Fruit fly (Drosophila melanogaster) whole organism, embryonic: ENCODE results near the gene CG31223.

Experiments used
- Adf1 ChIP-seq: fragments of 200-800 bp; sonication (Bioruptor generic); IDR thresholded peaks from 2 replicates; pipeline ENCODE4 v1.3.6; 2022; ENCODE audit warnings: missing biosample characterization, missing genetic modification characterization
- Bdp1 ChIP-seq: fragments of 200-800 bp; sonication (Bioruptor generic); optimal IDR thresholded peaks from 3 replicates; lab custom pipeline; 2016; ENCODE audit warnings: missing biosample characterization, missing genetic modification characterization
- Bteb2 ChIP-seq: fragments of 200-800 bp; sonication (Bioruptor generic); optimal IDR thresholded peaks from 2 replicates; lab custom pipeline; 2016; ENCODE audit warnings: missing biosample characterization, missing genetic modification characterization
- CG11504 ChIP-seq: fragments of 200-800 bp; sonication (Bioruptor generic); optimal IDR thresholded peaks from 3 replicates; lab custom pipeline; 2019; ENCODE audit warnings: missing biosample characterization, mild to moderate bottlenecking, missing genetic modification characterization, moderate library complexity
- CG11695 ChIP-seq: fragments of 200-800 bp; sonication (Bioruptor generic); IDR thresholded peaks from 3 replicates; pipeline ENCODE4 v1.3.6; 2022; ENCODE audit warnings: missing biosample characterization, missing genetic modification characterization
- CG12236 ChIP-seq: fragments of 200-800 bp; sonication (Bioruptor generic); optimal IDR thresholded peaks from 2 replicates; lab custom pipeline; 2016; ENCODE audit warnings: missing biosample characterization, missing genetic modification characterization
- CG1233 ChIP-seq: fragments of 200-800 bp; sonication (Bioruptor generic); optimal IDR thresholded peaks from 4 replicates; lab custom pipeline; 2018; ENCODE audit warnings: missing biosample characterization, mild to moderate bottlenecking, missing genetic modification characterization
- CG13775 ChIP-seq: fragments of 200-800 bp; sonication (Bioruptor generic); optimal IDR thresholded peaks from 3 replicates; lab custom pipeline; 2017; ENCODE audit warnings: missing biosample characterization, mild to moderate bottlenecking, missing genetic modification characterization
- CG16815 ChIP-seq: fragments of 200-800 bp; sonication (Bioruptor generic); optimal IDR thresholded peaks from 3 replicates; lab custom pipeline; 2017; ENCODE audit warnings: missing biosample characterization, mild to moderate bottlenecking, missing genetic modification characterization
- CG17186 ChIP-seq: fragments of 200-800 bp; sonication (Bioruptor generic); optimal IDR thresholded peaks from 3 replicates; lab custom pipeline; 2017; ENCODE audit warnings: missing biosample characterization, missing genetic modification reagents, missing genetic modification characterization
- CG17912 ChIP-seq: fragments of 200-800 bp; sonication (Bioruptor generic); optimal IDR thresholded peaks from 2 replicates; lab custom pipeline; 2018; ENCODE audit warnings: missing biosample characterization, mild to moderate bottlenecking, missing genetic modification characterization
- CG18262 ChIP-seq: fragments of 200-800 bp; optimal IDR thresholded peaks from 3 replicates; lab custom pipeline; 2019; ENCODE audit warnings: missing biosample characterization, mild to moderate bottlenecking, missing genetic modification characterization, moderate library complexity
- CG18599 ChIP-seq: fragments of 200-800 bp; sonication (Bioruptor generic); optimal IDR thresholded peaks from 3 replicates; lab custom pipeline; 2017; ENCODE audit warnings: missing biosample characterization, missing genetic modification characterization, mild to moderate bottlenecking, moderate library complexity, missing genetic modification reagents
- CG2678 ChIP-seq: fragments of 200-800 bp; sonication (Bioruptor generic); optimal IDR thresholded peaks from 3 replicates; lab custom pipeline; 2019; ENCODE audit warnings: missing biosample characterization, mild to moderate bottlenecking, missing genetic modification characterization, moderate library complexity
- CG34376 ChIP-seq: fragments of 200-800 bp; sonication (Bioruptor generic); optimal IDR thresholded peaks from 2 replicates; lab custom pipeline; 2018; ENCODE audit warnings: missing biosample characterization, mild to moderate bottlenecking, missing genetic modification characterization
- CG3995 ChIP-seq: fragments of 200-800 bp; sonication (Bioruptor generic); optimal IDR thresholded peaks from 3 replicates; lab custom pipeline; 2016; ENCODE audit warnings: missing biosample characterization, missing genetic modification characterization
- CG4820 ChIP-seq: fragments of 200-800 bp; sonication (Bioruptor generic); optimal IDR thresholded peaks from 3 replicates; lab custom pipeline; 2016; ENCODE audit warnings: missing biosample characterization, missing genetic modification characterization
- CG6254 ChIP-seq: fragments of 200-800 bp; sonication (Bioruptor generic); optimal IDR thresholded peaks from 3 replicates; lab custom pipeline; 2017; ENCODE audit warnings: mild to moderate bottlenecking, missing biosample characterization, missing genetic modification reagents, missing genetic modification characterization
- CG6813 ChIP-seq: fragments of 200-800 bp; sonication (Bioruptor generic); optimal IDR thresholded peaks from 2 replicates; lab custom pipeline; 2017; ENCODE audit warnings: missing biosample characterization, missing genetic modification characterization, mild to moderate bottlenecking, moderate library complexity, missing genetic modification reagents
- CG8765 ChIP-seq: fragments of 200-800 bp; sonication (Bioruptor generic); IDR thresholded peaks from 2 replicates; pipeline ENCODE4 v1.3.6; 2022; ENCODE audit warnings: missing biosample characterization, missing genetic modification characterization
- Chrac-16 ChIP-seq: fragments of 200-800 bp; sonication (Bioruptor generic); optimal IDR thresholded peaks from 3 replicates; lab custom pipeline; 2016; ENCODE audit warnings: missing biosample characterization, missing genetic modification characterization
- Fer2 ChIP-seq: fragments of 200-800 bp; sonication (Bioruptor generic); optimal IDR thresholded peaks from 2 replicates; lab custom pipeline; 2018; ENCODE audit warnings: missing biosample characterization, mild to moderate bottlenecking, missing genetic modification characterization, moderate library complexity
- HmgZ ChIP-seq: fragments of 200-800 bp; sonication (Bioruptor generic); optimal IDR thresholded peaks from 2 replicates; lab custom pipeline; 2018; ENCODE audit warnings: missing biosample characterization, mild to moderate bottlenecking, missing genetic modification characterization
- Hmr ChIP-seq: fragments of 200-800 bp; sonication (Bioruptor generic); optimal IDR thresholded peaks from 3 replicates; lab custom pipeline; 2017; ENCODE audit warnings: mild to moderate bottlenecking, missing biosample characterization, missing genetic modification reagents, missing genetic modification characterization
- Med ChIP-seq: fragments of 200-800 bp; sonication (Bioruptor generic); peaks from one replicate; lab custom pipeline; 2016; ENCODE audit warnings: missing biosample characterization, missing genetic modification characterization, mild to moderate bottlenecking, inconsistent platforms, moderate library complexity
- Nf-YC ChIP-seq: fragments of 200-800 bp; optimal IDR thresholded peaks from 3 replicates; lab custom pipeline; 2019; ENCODE audit warnings: missing biosample characterization, mild to moderate bottlenecking, missing genetic modification characterization, moderate library complexity
- Optix ChIP-seq: fragments of 200-800 bp; sonication (Bioruptor generic); IDR thresholded peaks from 3 replicates; pipeline ENCODE4 v1.3.6; 2022; ENCODE audit warnings: missing biosample characterization, missing genetic modification characterization
- Six4 ChIP-seq: fragments of 200-800 bp; sonication (Bioruptor generic); optimal IDR thresholded peaks from 2 replicates; lab custom pipeline; 2016; ENCODE audit warnings: missing biosample characterization, missing genetic modification characterization
- Sox102F ChIP-seq: fragments of 200-800 bp; sonication (Bioruptor generic); optimal IDR thresholded peaks from 2 replicates; lab custom pipeline; 2018; ENCODE audit warnings: missing biosample characterization, mild to moderate bottlenecking, missing genetic modification characterization, moderate library complexity
- Xrp1 ChIP-seq: fragments of 200-800 bp; sonication (Bioruptor generic); IDR thresholded peaks from 2 replicates; pipeline ENCODE4 v1.3.6; 2022; ENCODE audit warnings: missing biosample characterization, missing genetic modification characterization
- cg ChIP-seq: fragments of 200-800 bp; sonication (Bioruptor generic); optimal IDR thresholded peaks from 3 replicates; lab custom pipeline; 2019; ENCODE audit warnings: missing biosample characterization, mild to moderate bottlenecking, missing genetic modification characterization, moderate library complexity
- chinmo ChIP-seq: fragments of 200-800 bp; sonication (Bioruptor generic); IDR thresholded peaks from 4 replicates; pipeline ENCODE4 v1.3.6; 2022; ENCODE audit warnings: missing biosample characterization, missing genetic modification characterization; ENCODE audit not compliant: partially characterized antibody
- dimm ChIP-seq: fragments of 200-800 bp; sonication (Bioruptor generic); IDR thresholded peaks from 2 replicates; pipeline ENCODE4 v1.3.6; 2022; ENCODE audit warnings: missing biosample characterization, missing genetic modification characterization
- disco-r ChIP-seq: fragments of 200-800 bp; sonication (Bioruptor generic); optimal IDR thresholded peaks from 2 replicates; lab custom pipeline; 2016; ENCODE audit warnings: missing biosample characterization, missing genetic modification characterization
- exex ChIP-seq: fragments of 200-800 bp; sonication (Bioruptor generic); optimal IDR thresholded peaks from 4 replicates; lab custom pipeline; 2018; ENCODE audit warnings: missing biosample characterization, mild to moderate bottlenecking, missing genetic modification characterization, moderate library complexity
- mirr ChIP-seq: fragments of 200-800 bp; sonication (Bioruptor generic); optimal IDR thresholded peaks from 3 replicates; lab custom pipeline; 2018; ENCODE audit warnings: missing biosample characterization, mild to moderate bottlenecking, missing genetic modification characterization
- nau ChIP-seq: fragments of 200-800 bp; sonication (Bioruptor generic); optimal IDR thresholded peaks from 3 replicates; lab custom pipeline; 2017; ENCODE audit warnings: missing biosample characterization, mild to moderate bottlenecking, missing genetic modification characterization, missing genetic modification reagents
- peb ChIP-seq: fragments of 200-800 bp; sonication (Bioruptor generic); IDR thresholded peaks from 2 replicates; pipeline ENCODE4 v1.3.6; 2022; ENCODE audit warnings: missing biosample characterization, missing genetic modification characterization
- ro ChIP-seq: fragments of 200-800 bp; sonication (Bioruptor generic); IDR thresholded peaks from 2 replicates; pipeline ENCODE4 v1.3.6; 2022; ENCODE audit warnings: missing biosample characterization, missing genetic modification characterization
- sens ChIP-seq: fragments of 200-800 bp; sonication (Bioruptor generic); peaks from one replicate; lab custom pipeline; 2016; ENCODE audit warnings: missing biosample characterization, missing genetic modification characterization
- slp2 ChIP-seq: fragments of 200-800 bp; sonication (Bioruptor generic); optimal IDR thresholded peaks from 2 replicates; lab custom pipeline; 2016; ENCODE audit warnings: missing biosample characterization, missing genetic modification characterization
- sna ChIP-seq: fragments of 200-800 bp; sonication (Bioruptor generic); IDR thresholded peaks from 2 replicates; pipeline ENCODE4 v1.3.6; 2022; ENCODE audit warnings: missing biosample characterization, missing genetic modification characterization; ENCODE audit not compliant: partially characterized antibody
- stwl ChIP-seq: fragments of 200-800 bp; sonication (Bioruptor generic); optimal IDR thresholded peaks from 3 replicates; lab custom pipeline; 2018; ENCODE audit warnings: missing biosample characterization, mild to moderate bottlenecking, missing genetic modification characterization, moderate library complexity
- sug ChIP-seq: fragments of 200-800 bp; optimal IDR thresholded peaks from 2 replicates; lab custom pipeline; 2019; ENCODE audit warnings: missing biosample characterization, mild to moderate bottlenecking, missing genetic modification characterization, moderate library complexity
- trh ChIP-seq: fragments of 200-800 bp; sonication (Bioruptor generic); optimal IDR thresholded peaks from 2 replicates; lab custom pipeline; 2016; ENCODE audit warnings: missing biosample characterization, missing genetic modification characterization
- vnd ChIP-seq: fragments of 200-800 bp; sonication (Bioruptor generic); IDR thresholded peaks from 3 replicates; pipeline ENCODE4 v1.3.6; 2022; ENCODE audit warnings: missing biosample characterization, missing genetic modification characterization; ENCODE audit not compliant: partially characterized antibody

The CG31223 gene

dm6 chr3R:20837242-20837664 lies 6.3 kb downstream of the CG31223 start (continued):
- TF ChIP-seq mirr (GFP tag; lab: Kevin White, UChicago) (peak; percentile 92), Six4 (no peak), CG4820 (no peak), ro (GFP tag; lab: Robert Waterston, UW) (no peak), Hmr (GFP tag; lab: Kevin White, UChicago) (no peak), Bdp1 (no peak), HmgZ (tag; lab: Kevin White, UChicago) (peak; percentile 43), CG6254 (GFP tag; lab: Kevin White, UChicago) (peak; percentile 57)

dm6 chr3R:20838787-20839186 lies 7.9 kb downstream of the CG31223 start:
- TF ChIP-seq Nf-YC (tag; lab: Kevin White, UChicago) (peak; percentile 77), Xrp1 (GFP tag; lab: Robert Waterston, UW) (no peak), CG1233 (no peak), chinmo (GFP tag; lab: Robert Waterston, UW) (peak; percentile 60; the same call in 1 of the 4 replicates), CG16815 (GFP tag; lab: Kevin White, UChicago) (no peak), mirr (GFP tag; lab: Kevin White, UChicago) (no peak), Med (GFP tag; lab: Kevin White, UChicago) (peak; percentile 27), CG17186 (no peak), Fer2 (tag; lab: Kevin White, UChicago) (no peak), Chrac-16 (no peak), Adf1 (GFP tag; lab: Robert Waterston, UW) (peak; percentile 71), Sox102F (GFP tag; lab: Kevin White, UChicago) (no peak)
- TF ChIP-seq, all 482 proteins: peak for 4

- no peak for TF ChIP-seq Optix (GFP tag; lab: Robert Waterston, UW)
- TF ChIP-seq stwl (tag; lab: Kevin White, UChicago) = no peak
- no peak for TF ChIP-seq sna (GFP tag; lab: Robert Waterston, UW)
- TF ChIP-seq dimm (GFP tag; lab: Robert Waterston, UW) = no peak
- TF ChIP-seq CG3995 (GFP tag; lab: Kevin White, UChicago) = no peak
- no peak for TF ChIP-seq peb (GFP tag; lab: Robert Waterston, UW)
- no peak for TF ChIP-seq CG11504 (tag; lab: Kevin White, UChicago)
- TF ChIP-seq CG17912 (GFP tag; lab: Kevin White, UChicago) = no peak
- no peak for TF ChIP-seq slp2 (GFP tag; lab: Kevin White, UChicago)
- no peak for TF ChIP-seq CG12236 (GFP tag; lab: Kevin White, UChicago)
- no peak for TF ChIP-seq CG8765 (GFP tag; lab: Robert Waterston, UW)
- TF ChIP-seq Sox102F (GFP tag; lab: Kevin White, UChicago) = no peak
- no peak for TF ChIP-seq Bteb2
- TF ChIP-seq CG13775 = no peak
- TF ChIP-seq, all 482 proteins: peak for 0
These were observed 10.9 kb downstream of the CG31223 start, which contains the start of gene CG15695 for dm6 chr3R:20841840-20842239. TSS of gene CG15695 (plus strand) at chr3R:20842140.

dm6 chr3R:20845493-20845892 lies 14.6 kb downstream of the CG31223 start:
- TF ChIP-seq exex (tag; lab: Kevin White, UChicago) (peak; percentile 89), vnd (GFP tag; lab: Robert Waterston, UW) (no peak), CG34376 (GFP tag; lab: Kevin White, UChicago) (peak; percentile 58), CG2678 (peak; percentile 43), trh (GFP tag; lab: Kevin White, UChicago) (no peak), Nf-YC (tag; lab: Kevin White, UChicago) (peak; percentile 22), nau (GFP tag; lab: Kevin White, UChicago) (no peak), cg (GFP tag; lab: Kevin White, UChicago) (no peak), CG18599 (peak; percentile 19), sens (GFP tag; lab: Kevin White, UChicago) (peak; percentile 76), sug (tag; lab: Kevin White, UChicago) (peak; percentile 27), disco-r (GFP tag; lab: Kevin White, UChicago) (no peak), CG6813 (GFP tag; lab: Kevin White, UChicago) (no peak), CG18262 (peak; percentile 12), Med (GFP tag; lab: Kevin White, UChicago) (peak; percentile 12), mirr (GFP tag; lab: Kevin White, UChicago) (peak; percentile 76), CG11695 (GFP tag; lab: Robert Waterston, UW) (0 out of 3 replicates have a peak, but pooled peaks have one; percentile 42)
